Worm (Caenorhabditis elegans): ENCODE measurements around the gene osm-6.

DNA sequence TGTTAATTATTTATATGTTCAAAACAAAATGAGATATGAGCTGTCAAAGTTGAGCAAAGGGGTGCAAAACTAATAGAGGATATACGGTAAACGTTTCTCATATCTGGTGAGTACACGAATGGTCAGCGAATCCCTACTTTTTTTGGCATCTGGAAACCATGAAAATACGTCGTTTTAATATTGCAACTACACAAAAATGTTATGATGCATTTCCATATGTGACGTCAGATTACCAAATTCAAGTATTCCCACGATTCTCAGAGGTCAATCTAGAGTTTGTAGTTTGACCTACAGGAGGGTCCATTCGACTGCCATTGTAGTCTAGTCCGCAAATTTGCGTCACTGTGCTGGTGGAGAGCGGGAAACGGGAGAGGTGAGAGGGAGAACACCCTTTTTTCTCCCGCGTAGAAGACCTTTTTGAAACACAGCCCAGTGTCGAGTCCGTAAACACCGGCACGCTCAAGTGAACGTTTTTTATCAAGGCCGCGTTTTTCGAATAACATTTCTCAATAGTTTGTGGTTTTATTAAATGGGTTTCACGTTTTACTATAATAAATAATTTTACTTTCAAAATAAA, 30.8 kb downstream of the osm-6 start:
- TF ChIP-seq tab-1 (GFP tag; IDR thresholded peaks at IDR 0.05): no peak
- no peak for TF ChIP-seq ztf-29 (GFP tag; IDR thresholded peaks at IDR 0.05)
- TF ChIP-seq cog-1 (tag; optimal IDR thresholded peaks at IDR 0.05): peak; percentile 29
- TF ChIP-seq med-1 (GFP tag; optimal IDR thresholded peaks at IDR 0.05; ENCODE audit: insufficient read depth): no peak
- 0 out of 2 replicates have a peak, but pooled peaks have one; percentile 43 for TF ChIP-seq ztf-23 (GFP tag; IDR thresholded peaks at IDR 0.05)
- TF ChIP-seq ref-1 (GFP tag; conservative IDR thresholded peaks at IDR 0.05): no peak

All from whole organism, midembryonic.